Worm (Caenorhabditis elegans) whole organism, L1 larva: ENCODE measurements around the gene srbc-57.

Experiments used
- ceh-82 ChIP-seq, 3 experiments: fragments of 150-350 bp in 1 of 3; sonication (generic microtip) in 2 of 3; optimal IDR thresholded peaks; 2 replicates each; lab custom pipeline; 2014 to 2017; ENCODE audit warnings: missing biosample characterization in 3 of 3, missing genetic modification characterization in 3 of 3
- efl-1 ChIP-seq, 4 experiments: fragments of 150-350 bp; optimal IDR thresholded peaks in 3 of 4; peaks in 1 of 4; 1 replicate in 1 of 4; 2 replicates in 3 of 4; lab custom pipeline; 2014; ENCODE audit warnings: missing biosample characterization in 2 of 4, missing genetic modification characterization in 2 of 4, missing genetic modification reagents in 2 of 4
- elt-2 ChIP-seq: sonication (generic microtip); optimal IDR thresholded peaks from 2 replicates; lab custom pipeline; 2016; ENCODE audit warnings: missing genetic modification characterization, mild to moderate bottlenecking, inconsistent platforms, missing compliant biosample characterization, missing genetic modification reagents
- nhr-90 ChIP-seq: sonication (generic microtip); optimal IDR thresholded peaks from 2 replicates; lab custom pipeline; 2016; ENCODE audit warnings: mild to moderate bottlenecking, missing genetic modification characterization, missing compliant biosample characterization; ENCODE audit not compliant: poor library complexity
- snpc-4 ChIP-seq: fragments of 150-350 bp; optimal IDR thresholded peaks from 2 replicates; lab custom pipeline; 2014; ENCODE audit warnings: missing biosample characterization, missing genetic modification characterization

The srbc-57 gene

ce11 chrV:418432-418831 is 49.9 kb downstream of the srbc-57 start, which contains the start of gene Y39D8A.1:
TSS of gene Y39D8A.1 (plus strand) at chrV:418732.
- TF ChIP-seq nhr-90 (tag; lab: Kevin White, UChicago) (no peak), efl-1 (optimal IDR thresholded peaks at IDR 0.05; lab: Kevin White, UChicago) (no peak), efl-1 (GFP tag; optimal IDR thresholded peaks at IDR 0.05 in 1 of 2; lab: Kevin White, UChicago) (peak in 1 of 2 experiments; percentile 32), snpc-4 (tag; lab: Kevin White, UChicago) (no peak)

ce11 chrV:417656-418353 is 50.6 kb downstream of the srbc-57 start, which contains the start of gene irg-8:
TSS of gene irg-8 (minus strand) at chrV:417706.
- no peak for TF ChIP-seq ceh-82 (tag; optimal IDR thresholded peaks at IDR 0.05; lab: Kevin White, UChicago)
- peak; percentile 44 for TF ChIP-seq elt-2 (tag; lab: Kevin White, UChicago)
